Worm (Caenorhabditis elegans): Measurements from ENCODE around the gene C08B6.2.

The C08B6.2 gene

DNA sequence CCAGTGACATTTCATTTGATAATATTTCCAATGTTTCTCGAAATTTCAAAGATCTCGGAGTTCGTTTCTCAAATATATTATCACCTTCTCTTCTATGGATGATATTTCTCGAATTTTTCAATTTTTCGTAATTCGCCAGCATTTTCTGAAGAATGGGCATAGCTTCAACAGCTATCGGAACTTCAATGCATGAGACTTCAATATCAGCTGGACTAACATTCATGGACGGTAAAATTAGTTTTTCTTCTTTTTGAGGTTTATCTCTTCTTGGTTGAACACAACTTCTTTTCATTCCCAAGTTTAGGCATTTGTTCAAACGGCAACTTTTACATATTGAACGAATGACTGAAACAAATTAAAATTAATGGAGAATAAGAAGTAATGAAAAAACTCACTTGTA lies 24.6 kb upstream of the C08B6.2 start:
- TF ChIP-seq unc-86 (tag; optimal IDR thresholded peaks at IDR 0.05) (no peak), unc-55 (GFP tag; optimal IDR thresholded peaks at IDR 0.05) (no peak), T23F11.4 (GFP tag; optimal IDR thresholded peaks at IDR 0.05) (no peak), ttx-3 (tag; optimal IDR thresholded peaks at IDR 0.05) (no peak), dmd-4 (tag; optimal IDR thresholded peaks at IDR 0.05; ENCODE audit: borderline replicate concordance) (no peak), zip-5 (tag; optimal IDR thresholded peaks at IDR 0.05) (no peak), hlh-30 (tag; optimal IDR thresholded peaks at IDR 0.05; ENCODE audit: insufficient read depth) (no peak), pha-2 (tag; optimal IDR thresholded peaks at IDR 0.05) (no peak), pat-9 (tag; optimal IDR thresholded peaks at IDR 0.05) (no peak), ama-1 (optimal IDR thresholded peaks at IDR 0.05) (no peak), ceh-31 (tag; optimal IDR thresholded peaks at IDR 0.05) (no peak), pros-1 (tag; optimal IDR thresholded peaks at IDR 0.05) (no peak), ceh-9 (tag; optimal IDR thresholded peaks at IDR 0.05) (no peak), pqm-1 (tag; optimal IDR thresholded peaks at IDR 0.05) (no peak), fkh-6 (tag; optimal IDR thresholded peaks at IDR 0.05) (no peak), madf-2 (tag; optimal IDR thresholded peaks at IDR 0.05) (no peak), odd-2 (tag; optimal IDR thresholded peaks at IDR 0.05) (no peak), ceh-48 (tag; optimal IDR thresholded peaks at IDR 0.05) (no peak), sdc-2 (tag; optimal IDR thresholded peaks at IDR 0.05) (no peak)

DNA sequence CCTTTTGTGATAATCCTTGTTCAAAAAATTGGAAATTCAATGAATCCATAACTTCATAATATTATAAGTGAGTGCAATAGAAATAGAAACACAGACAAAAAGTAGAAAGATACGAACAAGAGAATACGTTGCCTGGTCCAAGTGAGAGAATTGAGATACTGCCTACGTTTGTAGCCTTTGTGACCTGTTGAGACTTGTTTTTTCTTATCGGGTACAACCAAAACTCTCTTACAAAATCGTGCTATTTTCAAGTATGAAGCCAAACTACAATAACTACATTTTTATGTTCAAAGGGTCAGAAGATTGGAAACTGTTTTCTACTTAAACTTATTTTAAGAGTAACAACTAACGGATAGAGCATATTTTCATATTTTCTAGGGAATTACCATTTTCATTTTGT lies 23.9 kb upstream of the C08B6.2 start, which contains the start of gene nhr-205:
TSS of gene nhr-205 (minus strand) at position 141 of the 400 bp plus-strand sequence.
- TF ChIP-seq sdc-2 (tag; optimal IDR thresholded peaks at IDR 0.05) (no peak), ceh-30 (tag; optimal IDR thresholded peaks at IDR 0.05) (peak; percentile 51)

ce11 chrV:10083999-10084468 lies 21.5 kb upstream of the C08B6.2 start, which contains the start of gene nhr-12:
TSS of gene nhr-12 (minus strand) at chrV:10084049.
- TF ChIP-seq unc-55 (GFP tag; optimal IDR thresholded peaks at IDR 0.05) (peak; percentile 54), ceh-30 (tag; optimal IDR thresholded peaks at IDR 0.05) (peak; percentile 100), lim-6 (tag; optimal IDR thresholded peaks at IDR 0.05) (no peak)

DNA sequence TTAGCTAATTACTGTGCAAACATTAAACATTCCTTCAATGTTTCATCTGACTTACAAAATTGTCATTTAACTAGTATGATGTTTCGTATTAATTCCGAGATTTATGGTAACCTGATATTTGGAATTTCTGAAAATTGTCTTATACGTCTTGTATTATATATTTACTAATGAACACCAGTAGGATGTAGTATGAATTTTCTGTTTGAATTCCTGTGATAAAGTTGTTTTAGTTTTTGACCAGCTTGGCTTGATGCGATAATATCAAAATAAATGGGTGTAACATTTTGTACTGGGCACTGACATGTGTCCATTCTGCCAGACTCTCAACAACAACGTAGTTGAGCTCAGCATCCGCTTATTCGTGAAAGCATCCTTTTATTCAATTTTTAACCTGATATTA lies 20.6 kb upstream of the C08B6.2 start, which contains the start of gene R04B5.6:
TSS of gene R04B5.6 (plus strand) at position 301 of the 400 bp plus-strand sequence.
- TF ChIP-seq C38D4.7 (GFP tag; optimal IDR thresholded peaks at IDR 0.05) (no peak), hlh-30 (tag; optimal IDR thresholded peaks at IDR 0.05; ENCODE audit: insufficient read depth) (no peak), madf-2 (tag; optimal IDR thresholded peaks at IDR 0.05) (no peak), unc-55 (GFP tag; optimal IDR thresholded peaks at IDR 0.05) (no peak), ztf-16 (tag; optimal IDR thresholded peaks at IDR 0.05) (no peak), tbx-7 (tag; optimal IDR thresholded peaks at IDR 0.05) (no peak), ceh-9 (tag; optimal IDR thresholded peaks at IDR 0.05) (no peak), ceh-45 (GFP tag; IDR thresholded peaks at IDR 0.05) (no peak), pat-9 (tag; optimal IDR thresholded peaks at IDR 0.05) (no peak)

DNA sequence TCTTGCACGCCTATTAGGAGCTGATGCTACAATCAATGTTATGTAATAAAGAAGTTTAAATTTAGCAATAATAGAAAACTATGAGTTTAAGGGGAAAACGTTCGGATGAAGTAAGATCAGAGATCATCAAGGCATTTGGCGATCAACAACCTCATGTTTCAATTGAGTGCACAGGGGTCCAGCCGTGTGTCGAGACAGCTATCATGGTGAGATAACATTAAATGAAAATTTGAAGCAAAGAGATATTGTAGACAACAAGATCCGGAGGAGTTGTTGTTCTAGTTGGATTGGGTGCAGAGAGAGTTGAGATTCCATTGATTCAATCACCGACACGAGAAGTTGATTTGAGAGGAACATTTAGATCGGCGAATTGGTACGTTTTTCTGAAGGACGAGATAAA lies 19.4 kb upstream of the C08B6.2 start:
- no peak for TF ChIP-seq nhr-232 (tag; optimal IDR thresholded peaks at IDR 0.05)
- no peak for TF ChIP-seq pat-9 (tag; optimal IDR thresholded peaks at IDR 0.05)
- TF ChIP-seq ceh-31 (tag; optimal IDR thresholded peaks at IDR 0.05): no peak
- no peak for TF ChIP-seq syd-9 (tag; optimal IDR thresholded peaks at IDR 0.05)
- no peak for TF ChIP-seq ztf-16 (tag; optimal IDR thresholded peaks at IDR 0.05)
- TF ChIP-seq ceh-2 (tag; optimal IDR thresholded peaks at IDR 0.05): no peak
- TF ChIP-seq ttx-3 (tag; optimal IDR thresholded peaks at IDR 0.05): no peak
- TF ChIP-seq ref-2 (tag; optimal IDR thresholded peaks at IDR 0.05): no peak
- TF ChIP-seq ceh-30 (tag; optimal IDR thresholded peaks at IDR 0.05): no peak
- no peak for TF ChIP-seq che-1 (tag; optimal IDR thresholded peaks at IDR 0.05)
- no peak for TF ChIP-seq mec-3 (tag; optimal IDR thresholded peaks at IDR 0.05; ENCODE audit: borderline replicate concordance)
- TF ChIP-seq pqm-1 (tag; optimal IDR thresholded peaks at IDR 0.05): no peak
- TF ChIP-seq gmeb-2 (tag; optimal IDR thresholded peaks at IDR 0.05): no peak
- TF ChIP-seq hlh-15 (tag; optimal IDR thresholded peaks at IDR 0.05): no peak
- TF ChIP-seq pros-1 (tag; optimal IDR thresholded peaks at IDR 0.05): no peak
- TF ChIP-seq sdc-2 (tag; optimal IDR thresholded peaks at IDR 0.05): no peak
- TF ChIP-seq pha-4 (tag; optimal IDR thresholded peaks at IDR 0.05): no peak
- TF ChIP-seq zip-5 (tag; optimal IDR thresholded peaks at IDR 0.05): no peak
